Worm (Caenorhabditis elegans): ENCODE results near the gene col-164.

DNA sequence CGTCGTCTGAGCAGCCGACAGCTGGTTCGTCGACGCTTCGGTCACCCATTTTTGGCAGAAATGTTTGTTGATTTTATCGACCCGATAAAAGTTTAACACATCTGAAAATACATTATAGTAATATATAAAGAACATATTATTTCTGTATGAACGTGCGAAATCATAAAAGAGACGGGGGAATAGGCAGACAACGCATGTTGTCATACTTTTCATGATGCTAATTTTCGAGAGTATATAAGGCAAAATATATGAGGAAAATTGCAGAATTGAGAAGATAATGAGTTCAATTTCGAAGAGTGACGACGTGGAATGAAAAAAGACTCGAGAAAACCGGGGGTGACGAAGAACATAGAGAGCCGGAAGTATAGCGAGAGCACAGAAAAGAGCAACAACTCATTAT, 36.9 kb downstream of the col-164 start, which contains the start of gene F53B1.8:
- TF ChIP-seq fkh-10 (GFP tag; optimal IDR thresholded peaks at IDR 0.05) = no peak
- TF ChIP-seq nhr-11 (tag; optimal IDR thresholded peaks at IDR 0.05) = no peak
